Fruit fly (Drosophila melanogaster) whole organism, embryonic: Measurements from ENCODE around the gene CG11986.

Source experiments
- Abd-B ChIP-seq: fragments of 200-800 bp; sonication (Bioruptor generic); optimal IDR thresholded peaks from 2 replicates; lab custom pipeline; 2018; ENCODE audit warnings: missing biosample characterization, mild to moderate bottlenecking, missing genetic modification characterization, moderate library complexity
- Atf3 ChIP-seq: fragments of 200-800 bp; sonication (Bioruptor generic); optimal IDR thresholded peaks from 3 replicates; lab custom pipeline; 2016; ENCODE audit warnings: missing biosample characterization, missing genetic modification characterization
- Blimp-1 ChIP-seq: fragments of 200-800 bp; sonication (Bioruptor generic); optimal IDR thresholded peaks from 3 replicates; lab custom pipeline; 2018; ENCODE audit warnings: missing biosample characterization, missing genetic modification characterization, mild to moderate bottlenecking, moderate library complexity, missing genetic modification reagents
- CG10267 ChIP-seq: fragments of 200-800 bp; sonication (Bioruptor generic); optimal IDR thresholded peaks from 2 replicates; lab custom pipeline; 2018; ENCODE audit warnings: missing biosample characterization, mild to moderate bottlenecking, missing genetic modification characterization, moderate library complexity
- CG12659 ChIP-seq: fragments of 200-800 bp; sonication (Bioruptor generic); optimal IDR thresholded peaks from 3 replicates; lab custom pipeline; 2017; ENCODE audit warnings: mild to moderate bottlenecking, missing biosample characterization, missing genetic modification reagents, missing genetic modification characterization
- CG14710 ChIP-seq: fragments of 200-800 bp; sonication (Bioruptor generic); optimal IDR thresholded peaks from 3 replicates; lab custom pipeline; 2019; ENCODE audit warnings: missing biosample characterization, mild to moderate bottlenecking, missing genetic modification characterization, moderate library complexity
- CG14965 ChIP-seq: fragments of 200-800 bp; sonication (Bioruptor generic); optimal IDR thresholded peaks from 2 replicates; lab custom pipeline; 2016; ENCODE audit warnings: missing biosample characterization, missing genetic modification characterization, borderline replicate concordance
- CG15479 ChIP-seq: fragments of 200-800 bp; sonication (Bioruptor generic); optimal IDR thresholded peaks from 3 replicates; lab custom pipeline; 2019; ENCODE audit warnings: missing biosample characterization, mild to moderate bottlenecking, missing genetic modification characterization, moderate library complexity
- CG15514 ChIP-seq: fragments of 200-800 bp; sonication (Bioruptor generic); optimal IDR thresholded peaks from 3 replicates; lab custom pipeline; 2017; ENCODE audit warnings: missing biosample characterization, missing genetic modification characterization, mild to moderate bottlenecking, moderate library complexity, missing genetic modification reagents
- CG1603 ChIP-seq: fragments of 200-800 bp; sonication (Bioruptor generic); optimal IDR thresholded peaks from 2 replicates; lab custom pipeline; 2019; ENCODE audit warnings: missing biosample characterization, mild to moderate bottlenecking, missing genetic modification characterization, moderate library complexity
- CG1647 ChIP-seq: fragments of 200-800 bp; sonication (Bioruptor generic); optimal IDR thresholded peaks from 3 replicates; lab custom pipeline; 2016; ENCODE audit warnings: missing biosample characterization, missing genetic modification characterization
- CG2712 ChIP-seq: fragments of 200-800 bp; optimal IDR thresholded peaks from 3 replicates; lab custom pipeline; 2019; ENCODE audit warnings: missing biosample characterization, mild to moderate bottlenecking, missing genetic modification characterization, moderate library complexity
- CG30020 ChIP-seq: fragments of 200-800 bp; optimal IDR thresholded peaks from 2 replicates; lab custom pipeline; 2019; ENCODE audit warnings: missing biosample characterization, mild to moderate bottlenecking, missing genetic modification characterization, moderate library complexity
- CG33557 ChIP-seq: fragments of 200-800 bp; sonication (Bioruptor generic); optimal IDR thresholded peaks from 2 replicates; lab custom pipeline; 2019; ENCODE audit warnings: missing biosample characterization, mild to moderate bottlenecking, missing genetic modification characterization, moderate library complexity
- CG34376 ChIP-seq: fragments of 200-800 bp; sonication (Bioruptor generic); optimal IDR thresholded peaks from 2 replicates; lab custom pipeline; 2018; ENCODE audit warnings: missing biosample characterization, mild to moderate bottlenecking, missing genetic modification characterization
- CG4617 ChIP-seq: fragments of 200-800 bp; sonication (Bioruptor generic); optimal IDR thresholded peaks from 3 replicates; lab custom pipeline; 2016; ENCODE audit warnings: missing biosample characterization, missing genetic modification characterization, borderline replicate concordance
- CG7786 ChIP-seq: fragments of 200-800 bp; sonication (Bioruptor generic); optimal IDR thresholded peaks from 2 replicates; lab custom pipeline; 2016; ENCODE audit warnings: missing biosample characterization, missing genetic modification characterization
- CG9817 ChIP-seq: fragments of 200-800 bp; sonication (Bioruptor generic); optimal IDR thresholded peaks from 2 replicates; lab custom pipeline; 2018; ENCODE audit warnings: missing biosample characterization, mild to moderate bottlenecking, missing genetic modification characterization, moderate library complexity
- CoRest ChIP-seq: fragments of 200-800 bp; sonication (Bioruptor generic); optimal IDR thresholded peaks from 3 replicates; lab custom pipeline; 2018; ENCODE audit warnings: missing biosample characterization, mild to moderate bottlenecking, missing genetic modification characterization, moderate library complexity
- Dp ChIP-seq: fragments of 200-800 bp; sonication (Bioruptor generic); optimal IDR thresholded peaks from 2 replicates; lab custom pipeline; 2018; ENCODE audit warnings: missing biosample characterization, mild to moderate bottlenecking, missing genetic modification characterization, moderate library complexity
- Ets65A ChIP-seq: fragments of 200-800 bp; sonication (Bioruptor generic); peaks from one replicate; lab custom pipeline; 2016; ENCODE audit warnings: missing biosample characterization, missing genetic modification characterization
- Ets97D ChIP-seq: fragments of 200-800 bp; sonication (Bioruptor generic); optimal IDR thresholded peaks from 3 replicates; lab custom pipeline; 2016; ENCODE audit warnings: missing biosample characterization, missing genetic modification characterization
- H15 ChIP-seq: fragments of 200-800 bp; sonication (Bioruptor generic); IDR thresholded peaks from 3 replicates; pipeline ENCODE4 v1.3.6; 2022; ENCODE audit warnings: missing biosample characterization, missing genetic modification characterization
- HmgZ ChIP-seq: fragments of 200-800 bp; sonication (Bioruptor generic); optimal IDR thresholded peaks from 2 replicates; lab custom pipeline; 2018; ENCODE audit warnings: missing biosample characterization, mild to moderate bottlenecking, missing genetic modification characterization
- Lhr ChIP-seq: fragments of 200-800 bp; sonication (Bioruptor generic); optimal IDR thresholded peaks from 3 replicates; lab custom pipeline; 2017; ENCODE audit warnings: mild to moderate bottlenecking, missing biosample characterization, missing genetic modification reagents, missing genetic modification characterization
- MESR4 ChIP-seq: fragments of 200-800 bp; sonication (Bioruptor generic); optimal IDR thresholded peaks from 2 replicates; lab custom pipeline; 2018; ENCODE audit warnings: missing biosample characterization, mild to moderate bottlenecking, missing genetic modification characterization, moderate library complexity
- Mes4 ChIP-seq: fragments of 200-800 bp; sonication (Bioruptor generic); optimal IDR thresholded peaks from 2 replicates; lab custom pipeline; 2016; ENCODE audit warnings: missing biosample characterization, missing genetic modification characterization
- Myb ChIP-seq: fragments of 200-800 bp; sonication (Bioruptor generic); optimal IDR thresholded peaks from 2 replicates; lab custom pipeline; 2016; ENCODE audit warnings: missing biosample characterization, missing genetic modification characterization
- Nf-YC ChIP-seq: fragments of 200-800 bp; optimal IDR thresholded peaks from 3 replicates; lab custom pipeline; 2019; ENCODE audit warnings: missing biosample characterization, mild to moderate bottlenecking, missing genetic modification characterization, moderate library complexity
- Pdp1 ChIP-seq, 2 experiments: fragments of 200-800 bp; sonication (Bioruptor generic); optimal IDR thresholded peaks; 3 replicates each; lab custom pipeline; 2016; ENCODE audit warnings: missing biosample characterization in 2 of 2, missing genetic modification characterization in 2 of 2, mild to moderate bottlenecking in 1 of 2, moderate library complexity in 1 of 2
- Sin3A ChIP-seq: fragments of >200 bp; optimal IDR thresholded peaks from 2 replicates; lab custom pipeline; 2018
- Sry-δ ChIP-seq: fragments of 200-800 bp; sonication (Bioruptor generic); optimal IDR thresholded peaks from 2 replicates; lab custom pipeline; 2016; ENCODE audit warnings: missing biosample characterization, missing genetic modification characterization
- Tbp ChIP-seq: fragments of >200 bp; optimal IDR thresholded peaks from 2 replicates; lab custom pipeline; 2018; ENCODE audit warnings: missing biosample characterization, missing genetic modification characterization
- YL-1 ChIP-seq: fragments of 200-800 bp; sonication (Bioruptor generic); optimal IDR thresholded peaks from 3 replicates; lab custom pipeline; 2017; ENCODE audit warnings: missing biosample characterization, mild to moderate bottlenecking, missing genetic modification characterization
- ab ChIP-seq: fragments of 200-800 bp; sonication (Bioruptor generic); optimal IDR thresholded peaks from 2 replicates; lab custom pipeline; 2016; ENCODE audit warnings: missing biosample characterization, missing genetic modification characterization
- bowl ChIP-seq: fragments of 200-800 bp; sonication (Bioruptor generic); IDR thresholded peaks from 2 replicates; pipeline ENCODE4 v1.3.6; 2022; ENCODE audit warnings: missing biosample characterization, missing genetic modification characterization
- dati ChIP-seq: fragments of 200-800 bp; sonication (Bioruptor generic); IDR thresholded peaks from 2 replicates; pipeline ENCODE4 v1.3.6; 2022; ENCODE audit warnings: missing biosample characterization, missing genetic modification characterization
- grau ChIP-seq: fragments of 200-800 bp; optimal IDR thresholded peaks from 3 replicates; lab custom pipeline; 2019; ENCODE audit warnings: missing biosample characterization, mild to moderate bottlenecking, missing genetic modification characterization, moderate library complexity
- gro ChIP-seq: fragments of 200-800 bp; sonication (Bioruptor generic); optimal IDR thresholded peaks from 2 replicates; lab custom pipeline; 2016; ENCODE audit warnings: missing biosample characterization, missing genetic modification characterization
- hkb ChIP-seq, 2 experiments: fragments of 200-800 bp in 1 of 2; fragments of >200 bp in 1 of 2; sonication (Bioruptor generic) in 1 of 2; IDR thresholded peaks in 1 of 2; optimal IDR thresholded peaks in 1 of 2; 2 replicates each; pipeline versions ENCODE4 v1.3.6 to Lab custom; 2017 to 2022; ENCODE audit warnings: missing biosample characterization in 1 of 2, missing genetic modification characterization in 1 of 2
- lbe ChIP-seq: fragments of 200-800 bp; sonication (Bioruptor generic); optimal IDR thresholded peaks from 2 replicates; lab custom pipeline; 2016; ENCODE audit warnings: missing biosample characterization, mild to moderate bottlenecking, missing genetic modification characterization
- nerfin-1 ChIP-seq: fragments of 200-800 bp; sonication (Bioruptor generic); optimal IDR thresholded peaks from 3 replicates; lab custom pipeline; 2019; ENCODE audit warnings: missing biosample characterization, mild to moderate bottlenecking, missing genetic modification characterization, moderate library complexity
- nmo ChIP-seq: fragments of 200-800 bp; sonication (Bioruptor generic); optimal IDR thresholded peaks from 2 replicates; lab custom pipeline; 2018; ENCODE audit warnings: missing biosample characterization, mild to moderate bottlenecking, missing genetic modification characterization, moderate library complexity
- phol ChIP-seq: fragments of 200-800 bp; sonication (Bioruptor generic); optimal IDR thresholded peaks from 3 replicates; lab custom pipeline; 2018; ENCODE audit warnings: missing biosample characterization, mild to moderate bottlenecking, missing genetic modification characterization, moderate library complexity
- sd ChIP-seq: fragments of 200-800 bp; sonication (Bioruptor generic); optimal IDR thresholded peaks from 3 replicates; lab custom pipeline; 2018; ENCODE audit warnings: missing biosample characterization, mild to moderate bottlenecking, missing genetic modification characterization, moderate library complexity
- sug ChIP-seq: fragments of 200-800 bp; optimal IDR thresholded peaks from 2 replicates; lab custom pipeline; 2019; ENCODE audit warnings: missing biosample characterization, mild to moderate bottlenecking, missing genetic modification characterization, moderate library complexity
- trem ChIP-seq: fragments of 200-800 bp; optimal IDR thresholded peaks from 3 replicates; lab custom pipeline; 2019; ENCODE audit warnings: missing biosample characterization, mild to moderate bottlenecking, missing genetic modification characterization, moderate library complexity
- twi ChIP-seq: fragments of 200-800 bp; optimal IDR thresholded peaks from 2 replicates; lab custom pipeline; 2019; ENCODE audit warnings: missing biosample characterization, mild to moderate bottlenecking, missing genetic modification characterization, moderate library complexity
- zen ChIP-seq: fragments of 200-800 bp; sonication (Bioruptor generic); optimal IDR thresholded peaks from 3 replicates; lab custom pipeline; 2018; ENCODE audit warnings: missing biosample characterization, mild to moderate bottlenecking, missing genetic modification characterization, moderate library complexity

Gene CG11986

dm6 chr3R:9050519-9051119, 35.4 kb downstream of the CG11986 start, which contains the start of gene Nmdmc:
Nmdmc (minus strand) TSS chr3R:9050555.
- TF ChIP-seq twi (no peak), CG1647 (no peak), lbe (peak; percentile 29), Sry-δ (GFP tag; lab: Kevin White, UChicago) (peak; percentile 29), Ets97D (GFP tag; lab: Kevin White, UChicago) (peak; percentile 38), CG33557 (GFP tag; lab: Kevin White, UChicago) (peak; percentile 12), zen (tag; lab: Kevin White, UChicago) (peak; percentile 8), Pdp1 (GFP tag; optimal IDR thresholded peaks at IDR 0.05; lab: Kevin White, UChicago) (peak in 1 of 2 experiments; percentile 5), CG15514 (GFP tag; lab: Kevin White, UChicago) (peak; percentile 69), CoRest (tag; lab: Kevin White, UChicago) (peak; percentile 29), nmo (peak; percentile 51), CG14965 (GFP tag; lab: Kevin White, UChicago) (no peak), gro (GFP tag; lab: Kevin White, UChicago) (peak; percentile 16), MESR4 (GFP tag; lab: Kevin White, UChicago) (peak; percentile 80), CG9817 (tag; lab: Kevin White, UChicago) (no peak), CG34376 (GFP tag; lab: Kevin White, UChicago) (peak; percentile 26), Dp (GFP tag; lab: Kevin White, UChicago) (peak; percentile 91), HmgZ (tag; lab: Kevin White, UChicago) (peak; percentile 26), trem (tag; lab: Kevin White, UChicago) (peak; percentile 74), Ets65A (GFP tag; lab: Kevin White, UChicago) (peak; percentile 82), Nf-YC (tag; lab: Kevin White, UChicago) (peak; percentile 36), Blimp-1 (GFP tag; lab: Kevin White, UChicago) (peak; percentile 50), Sin3A (lab: Kevin White, UChicago) (peak; percentile 77), Abd-B (GFP tag; lab: Kevin White, UChicago) (peak; percentile 76), CG1603 (tag; lab: Kevin White, UChicago) (peak; percentile 60), CG10267 (tag; lab: Kevin White, UChicago) (peak; percentile 55), Myb (GFP tag; lab: Kevin White, UChicago) (peak; percentile 71), CG15479 (peak; percentile 8), CG14710 (tag; lab: Kevin White, UChicago) (peak; percentile 80), H15 (GFP tag; lab: Robert Waterston, UW) (no peak), dati (GFP tag; lab: Robert Waterston, UW) (no peak), sug (tag; lab: Kevin White, UChicago) (peak; percentile 38), CG12659 (GFP tag; lab: Kevin White, UChicago) (peak; percentile 43), CG7786 (GFP tag; lab: Kevin White, UChicago) (no peak), hkb (optimal IDR thresholded peaks at IDR 0.05; lab: Kevin White, UChicago) (peak; percentile 64), hkb (GFP tag; IDR thresholded peaks at IDR 0.05; lab: Robert Waterston, UW) (no peak), ab (GFP tag; lab: Kevin White, UChicago) (no peak), CG2712 (tag; lab: Kevin White, UChicago) (peak; percentile 25), YL-1 (peak; percentile 38), Atf3 (GFP tag; lab: Kevin White, UChicago) (no peak), Mes4 (GFP tag; lab: Kevin White, UChicago) (no peak), nerfin-1 (tag; lab: Kevin White, UChicago) (peak; percentile 87), grau (tag; lab: Kevin White, UChicago) (peak; percentile 23), Lhr (GFP tag; lab: Kevin White, UChicago) (peak; percentile 60), Tbp (GFP tag; lab: Kevin White, UChicago) (peak; percentile 58), CG30020 (peak; percentile 14), CG4617 (GFP tag; lab: Kevin White, UChicago) (peak; percentile 66), sd (peak; percentile 11), phol (tag; lab: Kevin White, UChicago) (peak; percentile 62), bowl (no peak)
